Fruit fly (Drosophila melanogaster) whole organism, wandering third instar larva: ENCODE data around the gene Dci.
A peak's percentile ranks its signal among the peaks of the same experiment; 100 is the strongest.

Experiments
- Abd-B ChIP-seq: fragments of >200 bp; optimal IDR thresholded peaks from 2 replicates; lab custom pipeline; 2017; ENCODE audit warnings: missing biosample characterization, missing genetic modification characterization
- CG32264 ChIP-seq: fragments of 200-800 bp; sonication (Bioruptor generic); optimal IDR thresholded peaks from 2 replicates; lab custom pipeline; 2016; ENCODE audit warnings: missing biosample characterization, missing genetic modification characterization
- CG9705 ChIP-seq: fragments of 200-800 bp; sonication (Bioruptor generic); optimal IDR thresholded peaks from 2 replicates; lab custom pipeline; 2018; ENCODE audit warnings: missing biosample characterization, mild to moderate bottlenecking, missing genetic modification characterization
- CrebA ChIP-seq: fragments of 200-800 bp; sonication (Bioruptor generic); optimal IDR thresholded peaks from 2 replicates; lab custom pipeline; 2016; ENCODE audit warnings: missing biosample characterization, mild to moderate bottlenecking, missing genetic modification characterization, borderline replicate concordance
- Dfd ChIP-seq: fragments of >200 bp; optimal IDR thresholded peaks from 2 replicates; lab custom pipeline; 2017; ENCODE audit warnings: missing biosample characterization, missing genetic modification characterization
- Dif ChIP-seq: fragments of 200-275, 200-300 bp; sonication (Bioruptor generic); optimal IDR thresholded peaks from 2 replicates; lab custom pipeline; 2018; ENCODE audit warnings: missing biosample characterization, missing genetic modification characterization; ENCODE audit not compliant: partially characterized antibody
- GATAd ChIP-seq: sonication (Bioruptor generic); optimal IDR thresholded peaks from 2 replicates; lab custom pipeline; 2016; ENCODE audit warnings: missing biosample characterization, missing genetic modification characterization
- HLH106 ChIP-seq: fragments of 200-800 bp; optimal IDR thresholded peaks from 3 replicates; lab custom pipeline; 2019; ENCODE audit warnings: missing biosample characterization, mild to moderate bottlenecking, missing genetic modification characterization, moderate library complexity
- Hnf4 ChIP-seq: fragments of 200-800 bp; sonication (Bioruptor generic); optimal IDR thresholded peaks from 2 replicates; lab custom pipeline; 2016; ENCODE audit warnings: missing biosample characterization, mild to moderate bottlenecking, missing genetic modification characterization
- Hr78 ChIP-seq: fragments of >200 bp; optimal IDR thresholded peaks from 2 replicates; lab custom pipeline; 2017; ENCODE audit warnings: missing biosample characterization, missing genetic modification characterization
- Hr83 ChIP-seq: fragments of 200-300 bp; sonication (Bioruptor generic); optimal IDR thresholded peaks from 2 replicates; lab custom pipeline; 2016; ENCODE audit warnings: missing biosample characterization, mild to moderate bottlenecking, missing genetic modification characterization, moderate library complexity; ENCODE audit not compliant: poor library complexity, severe bottlenecking
- Jra ChIP-seq: sonication (Bioruptor generic); optimal IDR thresholded peaks from 2 replicates; lab custom pipeline; 2016; ENCODE audit warnings: missing biosample characterization, missing genetic modification characterization
- Mio ChIP-seq: sonication (Bioruptor generic); optimal IDR thresholded peaks from 2 replicates; lab custom pipeline; 2016; ENCODE audit warnings: missing biosample characterization, missing genetic modification characterization
- Myc ChIP-seq: fragments of >200 bp; optimal IDR thresholded peaks from 2 replicates; lab custom pipeline; 2017
- N ChIP-seq: fragments of >200 bp; optimal IDR thresholded peaks from 2 replicates; lab custom pipeline; 2018; ENCODE audit warnings: missing biosample characterization, missing external identifiers, missing genetic modification characterization
- OdsH ChIP-seq: fragments of 200-800 bp; sonication (Bioruptor generic); optimal IDR thresholded peaks from 2 replicates; lab custom pipeline; 2016; ENCODE audit warnings: missing biosample characterization, mild to moderate bottlenecking, missing genetic modification characterization
- Rel ChIP-seq, 2 experiments: fragments of 200-800 bp; sonication (Bioruptor generic) in 1 of 2; optimal IDR thresholded peaks; 2 replicates in 1 of 2; 3 replicates in 1 of 2; lab custom pipeline; 2016 to 2019; ENCODE audit warnings: mild to moderate bottlenecking in 2 of 2, missing biosample characterization in 2 of 2, missing genetic modification characterization in 2 of 2, moderate library complexity in 1 of 2
- Sp1 ChIP-seq: fragments of 200-800 bp; sonication (Bioruptor generic); optimal IDR thresholded peaks from 3 replicates; lab custom pipeline; 2019; ENCODE audit warnings: missing biosample characterization, mild to moderate bottlenecking, missing genetic modification characterization, moderate library complexity
- Vsx2 ChIP-seq: fragments of 200-300, 225-300 bp; sonication (Bioruptor generic); optimal IDR thresholded peaks from 2 replicates; lab custom pipeline; 2018; ENCODE audit warnings: missing biosample characterization, missing genetic modification characterization; ENCODE audit not compliant: partially characterized antibody
- br ChIP-seq: fragments of 200-800 bp; sonication (Bioruptor generic); optimal IDR thresholded peaks from 2 replicates; lab custom pipeline; 2016; ENCODE audit warnings: missing biosample characterization, missing genetic modification characterization
- brk ChIP-seq: fragments of 200-800 bp; sonication (Bioruptor generic); optimal IDR thresholded peaks from 2 replicates; lab custom pipeline; 2016; ENCODE audit warnings: missing biosample characterization, mild to moderate bottlenecking, missing genetic modification characterization
- dl ChIP-seq, 2 experiments: fragments of 175-275, 200-275 bp in 1 of 2; fragments of 200-275 bp in 1 of 2; sonication (Bioruptor generic); optimal IDR thresholded peaks; lab custom pipeline; 2018; ENCODE audit warnings: mild to moderate bottlenecking in 2 of 2, missing biosample characterization in 2 of 2, missing genetic modification characterization in 2 of 2, moderate library complexity in 2 of 2; ENCODE audit not compliant: partially characterized antibody in 2 of 2, insufficient read depth in 1 of 2
- dmrt93B ChIP-seq: fragments of 200-800 bp; sonication (Bioruptor generic); optimal IDR thresholded peaks from 2 replicates; lab custom pipeline; 2018; ENCODE audit warnings: missing biosample characterization, mild to moderate bottlenecking, missing genetic modification characterization
- dsf ChIP-seq: sonication (Bioruptor generic); optimal IDR thresholded peaks from 2 replicates; lab custom pipeline; 2016; ENCODE audit warnings: missing biosample characterization, missing genetic modification characterization, borderline replicate concordance
- ey ChIP-seq: fragments of 200-800 bp; sonication (Bioruptor generic); optimal IDR thresholded peaks from 2 replicates; lab custom pipeline; 2016; ENCODE audit warnings: missing biosample characterization, missing genetic modification characterization
- foxo ChIP-seq, 2 experiments: fragments of 200-800 bp; sonication (Bioruptor generic); optimal IDR thresholded peaks; 2 replicates in 1 of 2; 3 replicates in 1 of 2; lab custom pipeline; 2016 to 2017; ENCODE audit warnings: missing biosample characterization in 2 of 2, missing genetic modification characterization in 2 of 2
- fru ChIP-seq: fragments of 200-800 bp; sonication (Bioruptor generic); optimal IDR thresholded peaks from 3 replicates; lab custom pipeline; 2016; ENCODE audit warnings: missing biosample characterization, mild to moderate bottlenecking, missing genetic modification characterization
- h ChIP-seq: fragments of 200-800 bp; sonication (Bioruptor generic); optimal IDR thresholded peaks from 3 replicates; lab custom pipeline; 2016; ENCODE audit warnings: missing biosample characterization, mild to moderate bottlenecking, missing genetic modification characterization
- jim ChIP-seq: fragments of 175-275, 200-325 bp; sonication (Bioruptor generic); optimal IDR thresholded peaks from 2 replicates; lab custom pipeline; 2016; ENCODE audit warnings: missing biosample characterization, mild to moderate bottlenecking, missing genetic modification characterization
- lola ChIP-seq: fragments of >200 bp; optimal IDR thresholded peaks from 2 replicates; lab custom pipeline; 2017; ENCODE audit warnings: missing biosample characterization, missing genetic modification characterization
- pan ChIP-seq: fragments of >200 bp; optimal IDR thresholded peaks from 2 replicates; lab custom pipeline; 2017
- psq ChIP-seq: fragments of 200-800 bp; sonication (Bioruptor generic); optimal IDR thresholded peaks from 3 replicates; lab custom pipeline; 2017; ENCODE audit warnings: missing biosample characterization, mild to moderate bottlenecking, missing genetic modification characterization, moderate library complexity
- rgr ChIP-seq: fragments of 200-800 bp; sonication (Bioruptor generic); optimal IDR thresholded peaks from 3 replicates; lab custom pipeline; 2016; ENCODE audit warnings: missing biosample characterization, mild to moderate bottlenecking, missing genetic modification characterization
- sage ChIP-seq: fragments of 200-800 bp; sonication (Bioruptor generic); optimal IDR thresholded peaks from 2 replicates; lab custom pipeline; 2016; ENCODE audit warnings: missing biosample characterization, mild to moderate bottlenecking, missing genetic modification characterization
- sv ChIP-seq: fragments of 200-800 bp; sonication (Bioruptor generic); optimal IDR thresholded peaks from 3 replicates; lab custom pipeline; 2016; ENCODE audit warnings: missing biosample characterization, missing genetic modification characterization
- tai ChIP-seq: sonication (Bioruptor generic); optimal IDR thresholded peaks from 2 replicates; lab custom pipeline; 2016; ENCODE audit warnings: missing biosample characterization, missing genetic modification characterization
- usp ChIP-seq: fragments of >200 bp; optimal IDR thresholded peaks from 2 replicates; lab custom pipeline; 2017; ENCODE audit warnings: missing biosample characterization, missing genetic modification characterization
- woc ChIP-seq: sonication (Bioruptor generic); optimal IDR thresholded peaks from 2 replicates; lab custom pipeline; 2016; ENCODE audit warnings: missing biosample characterization, mild to moderate bottlenecking, missing genetic modification characterization

Gene Dci

dm6 chr3L:824444-824843 is 26.7 kb upstream of the Dci start:
- TF ChIP-seq CG32264 (no peak), psq (GFP tag; lab: Kevin White, UChicago) (peak; percentile 22), foxo (GFP tag; optimal IDR thresholded peaks at IDR 0.05; lab: Kevin White, UChicago) (peak in 1 of 2 experiments; percentile 39), GATAd (GFP tag; lab: Kevin White, UChicago) (no peak), CG9705 (GFP tag; lab: Kevin White, UChicago) (no peak), pan (lab: Kevin White, UChicago) (no peak), usp (GFP tag; lab: Kevin White, UChicago) (no peak), sage (GFP tag; lab: Kevin White, UChicago) (no peak), Rel (GFP tag; optimal IDR thresholded peaks at IDR 0.05; lab: Kevin White, UChicago) (no peak), Rel (tag; optimal IDR thresholded peaks at IDR 0.05; lab: Kevin White, UChicago) (peak; percentile 1), CrebA (GFP tag; lab: Kevin White, UChicago) (no peak), fru (GFP tag; lab: Kevin White, UChicago) (peak; percentile 28), Hr78 (GFP tag; lab: Kevin White, UChicago) (no peak), tai (GFP tag; lab: Kevin White, UChicago) (no peak), N (GFP tag; lab: Kevin White, UChicago) (no peak), Hnf4 (no peak), Dfd (no peak), ey (GFP tag; lab: Kevin White, UChicago) (peak; percentile 71), Hr83 (no peak), woc (GFP tag; lab: Kevin White, UChicago) (peak; percentile 33), jim (GFP tag; lab: Kevin White, UChicago) (no peak), lola (no peak), sv (GFP tag; lab: Kevin White, UChicago) (no peak), Vsx2 (GFP tag; lab: Kevin White, UChicago) (no peak), brk (GFP tag; lab: Kevin White, UChicago) (no peak), rgr (GFP tag; lab: Kevin White, UChicago) (peak; percentile 39), h (GFP tag; lab: Kevin White, UChicago) (peak; percentile 60), dl (GFP tag; optimal IDR thresholded peaks at IDR 0.05; lab: Kevin White, UChicago; ENCODE audit: insufficient read depth in 1 of 2, partially characterized antibody in 2 of 2) (no peak), OdsH (peak; percentile 48), HLH106 (peak; percentile 62), Dif (GFP tag; lab: Kevin White, UChicago) (no peak), br (GFP tag; lab: Kevin White, UChicago) (peak; percentile 54), Abd-B (GFP tag; lab: Kevin White, UChicago) (no peak), Mio (GFP tag; lab: Kevin White, UChicago) (no peak), dmrt93B (GFP tag; lab: Kevin White, UChicago) (peak; percentile 3), Sp1 (GFP tag; lab: Kevin White, UChicago) (peak; percentile 68), Jra (GFP tag; lab: Kevin White, UChicago) (no peak), Myc (lab: Kevin White, UChicago) (no peak), dsf (GFP tag; lab: Kevin White, UChicago) (no peak)

- no peak for TF ChIP-seq Mio (GFP tag; lab: Kevin White, UChicago)
- TF ChIP-seq Myc (lab: Kevin White, UChicago): peak; percentile 45
- TF ChIP-seq CG32264: no peak
- TF ChIP-seq jim (GFP tag; lab: Kevin White, UChicago): no peak
- TF ChIP-seq psq (GFP tag; lab: Kevin White, UChicago): no peak
- TF ChIP-seq dl (GFP tag; optimal IDR thresholded peaks at IDR 0.05; lab: Kevin White, UChicago; ENCODE audit: insufficient read depth in 1 of 2, partially characterized antibody in 2 of 2): no peak
- TF ChIP-seq br (GFP tag; lab: Kevin White, UChicago): no peak
- no peak for TF ChIP-seq Hr78 (GFP tag; lab: Kevin White, UChicago)
- peak; percentile 57 for TF ChIP-seq woc (GFP tag; lab: Kevin White, UChicago)
- TF ChIP-seq fru (GFP tag; lab: Kevin White, UChicago): no peak
- no peak for TF ChIP-seq Hr83
- peak; percentile 13 for TF ChIP-seq CG9705 (GFP tag; lab: Kevin White, UChicago)
- TF ChIP-seq OdsH: peak; percentile 5
- no peak for TF ChIP-seq pan (lab: Kevin White, UChicago)
- no peak for TF ChIP-seq Rel (GFP tag; optimal IDR thresholded peaks at IDR 0.05; lab: Kevin White, UChicago)
- TF ChIP-seq Rel (tag; optimal IDR thresholded peaks at IDR 0.05; lab: Kevin White, UChicago): peak; percentile 28
- no peak for TF ChIP-seq sage (GFP tag; lab: Kevin White, UChicago)
- no peak for TF ChIP-seq tai (GFP tag; lab: Kevin White, UChicago)
- TF ChIP-seq foxo (GFP tag; optimal IDR thresholded peaks at IDR 0.05; lab: Kevin White, UChicago): peak in 1 of 2 experiments; percentile 25
- peak; percentile 29 for TF ChIP-seq Sp1 (GFP tag; lab: Kevin White, UChicago)
- peak; percentile 26 for TF ChIP-seq Hnf4
- TF ChIP-seq Abd-B (GFP tag; lab: Kevin White, UChicago): no peak
- no peak for TF ChIP-seq dsf (GFP tag; lab: Kevin White, UChicago)
- no peak for TF ChIP-seq Dfd
- TF ChIP-seq ey (GFP tag; lab: Kevin White, UChicago): no peak
- no peak for TF ChIP-seq lola
- peak; percentile 46 for TF ChIP-seq HLH106
- TF ChIP-seq Jra (GFP tag; lab: Kevin White, UChicago): no peak
- no peak for TF ChIP-seq Dif (GFP tag; lab: Kevin White, UChicago)
- TF ChIP-seq brk (GFP tag; lab: Kevin White, UChicago): no peak
- no peak for TF ChIP-seq CrebA (GFP tag; lab: Kevin White, UChicago)
- TF ChIP-seq GATAd (GFP tag; lab: Kevin White, UChicago): no peak
- TF ChIP-seq, all 38 proteins: peak for 9
These were observed 18.0 kb upstream of the Dci start, which contains the start of gene Sf3b3 for dm6 chr3L:832897-833857. Gene Sf3b3, minus strand, starts transcription at chr3L:833385.
